Fruit fly (Drosophila melanogaster) whole organism: ENCODE data around the gene Herp.

Experiments used
- Dll ChIP-seq: fragments of >200 bp; optimal IDR thresholded peaks from 2 replicates; lab custom pipeline; 2017
- EcR ChIP-seq, 2 experiments: fragments of >200 bp; optimal IDR thresholded peaks; 2 replicates each; lab custom pipeline; 2017; ENCODE audit warnings: missing biosample characterization in 2 of 2, missing genetic modification characterization in 2 of 2, missing genetic modification reagents in 2 of 2
- pan ChIP-seq: fragments of >200 bp; optimal IDR thresholded peaks from 2 replicates; lab custom pipeline; 2017
- usp ChIP-seq: fragments of >200 bp; optimal IDR thresholded peaks from 2 replicates; lab custom pipeline; 2017; ENCODE audit warnings: missing biosample characterization, missing genetic modification characterization, mixed read lengths

- TF ChIP-seq EcR (GFP tag; optimal IDR thresholded peaks at IDR 0.05; lab: Kevin White, UChicago): no peak
- no peak for TF ChIP-seq usp (GFP tag; lab: Kevin White, UChicago)
- no peak for TF ChIP-seq Dll
- TF ChIP-seq pan: no peak
Observed at dm6 chr2L:7753086-7753485, 46.8 kb downstream of the Herp start, which contains the start of gene CG7203.
